Fruit fly (Drosophila melanogaster) Kc167 (cell line): ENCODE data around the gene CG46059.

ENCODE experiments used
- Myc ChIP-seq: fragments of >200 bp; optimal IDR thresholded peaks from 2 replicates; lab custom pipeline; 2017; ENCODE audit warnings: missing external identifiers
- Sin3A ChIP-seq: fragments of >200 bp; optimal IDR thresholded peaks from 2 replicates; lab custom pipeline; 2018; ENCODE audit warnings: missing external identifiers
- h ChIP-seq: fragments of >200 bp; optimal IDR thresholded peaks from 3 replicates; lab custom pipeline; 2018; ENCODE audit warnings: missing external identifiers
- insv ChIP-seq: fragments of >200 bp; optimal IDR thresholded peaks from 3 replicates; lab custom pipeline; 2018; ENCODE audit warnings: missing external identifiers
- psq ChIP-seq: fragments of >200 bp; optimal IDR thresholded peaks from 2 replicates; lab custom pipeline; 2017; ENCODE audit warnings: missing external identifiers
- ttk ChIP-seq: sonication (Bioruptor generic); optimal IDR thresholded peaks from 2 replicates; lab custom pipeline; 2017; ENCODE audit warnings: missing external identifiers

Gene CG46059

dm6 chr2L:19183687-19184086 is at the start of gene CG46059:
TSS of gene CG46059 (minus strand) at chr2L:19183787.
- no peak for TF ChIP-seq ttk (lab: Kevin White, UChicago)
- TF ChIP-seq psq = no peak
- TF ChIP-seq Sin3A (lab: Kevin White, UChicago) = no peak
- TF ChIP-seq insv = no peak
- TF ChIP-seq h (lab: Kevin White, UChicago) = no peak
- TF ChIP-seq Myc (lab: Kevin White, UChicago) = no peak

dm6 chr2L:19233300-19233699 is 49.7 kb upstream of the CG46059 start:
- TF ChIP-seq Myc (lab: Kevin White, UChicago) (no peak), Sin3A (lab: Kevin White, UChicago) (no peak), h (lab: Kevin White, UChicago) (no peak), psq (no peak), ttk (lab: Kevin White, UChicago) (no peak), insv (no peak)

- TF ChIP-seq Myc (lab: Kevin White, UChicago) (no peak), ttk (lab: Kevin White, UChicago) (no peak), insv (no peak), h (lab: Kevin White, UChicago) (no peak), Sin3A (lab: Kevin White, UChicago) (no peak), psq (no peak)
Measured at dm6 chr2L:19230518-19230917, 46.9 kb upstream of the CG46059 start.

- TF ChIP-seq insv (no peak), Sin3A (lab: Kevin White, UChicago) (no peak), h (lab: Kevin White, UChicago) (no peak), ttk (lab: Kevin White, UChicago) (no peak), Myc (lab: Kevin White, UChicago) (no peak), psq (no peak)
Measured at dm6 chr2L:19229059-19229458, 45.5 kb upstream of the CG46059 start.

- TF ChIP-seq Sin3A (lab: Kevin White, UChicago) (no peak), ttk (lab: Kevin White, UChicago) (no peak), Myc (lab: Kevin White, UChicago) (no peak), h (lab: Kevin White, UChicago) (no peak), insv (no peak), psq (no peak)
Measured at dm6 chr2L:19227656-19228055, 44.1 kb upstream of the CG46059 start.

- TF ChIP-seq h (lab: Kevin White, UChicago) (no peak), psq (no peak), Myc (lab: Kevin White, UChicago) (no peak), ttk (lab: Kevin White, UChicago) (no peak), insv (no peak), Sin3A (lab: Kevin White, UChicago) (no peak)
Measured at dm6 chr2L:19225984-19226914, 42.7 kb upstream of the CG46059 start.

- TF ChIP-seq Sin3A (lab: Kevin White, UChicago) = no peak
- TF ChIP-seq insv = no peak
- no peak for TF ChIP-seq ttk (lab: Kevin White, UChicago)
- TF ChIP-seq Myc (lab: Kevin White, UChicago) = no peak
- TF ChIP-seq h (lab: Kevin White, UChicago) = no peak
- TF ChIP-seq psq = no peak
Measured at dm6 chr2L:19222311-19222710, 38.7 kb upstream of the CG46059 start.

dm6 chr2L:19220036-19220612 is 36.5 kb upstream of the CG46059 start:
- no peak for TF ChIP-seq psq
- no peak for TF ChIP-seq h (lab: Kevin White, UChicago)
- no peak for TF ChIP-seq Myc (lab: Kevin White, UChicago)
- TF ChIP-seq Sin3A (lab: Kevin White, UChicago) = no peak
- TF ChIP-seq ttk (lab: Kevin White, UChicago) = no peak
- no peak for TF ChIP-seq insv

dm6 chr2L:19219473-19219872 is 35.9 kb upstream of the CG46059 start:
- no peak for TF ChIP-seq insv

dm6 chr2L:19217933-19218332 is 34.3 kb upstream of the CG46059 start:
- no peak for TF ChIP-seq Myc (lab: Kevin White, UChicago)
- no peak for TF ChIP-seq insv
- TF ChIP-seq h (lab: Kevin White, UChicago) = no peak
- TF ChIP-seq psq = no peak
- TF ChIP-seq Sin3A (lab: Kevin White, UChicago) = no peak
- no peak for TF ChIP-seq ttk (lab: Kevin White, UChicago)

- TF ChIP-seq Sin3A (lab: Kevin White, UChicago) = no peak
- TF ChIP-seq ttk (lab: Kevin White, UChicago) = no peak
- no peak for TF ChIP-seq insv
- no peak for TF ChIP-seq psq
- TF ChIP-seq h (lab: Kevin White, UChicago) = no peak
- no peak for TF ChIP-seq Myc (lab: Kevin White, UChicago)
Measured at dm6 chr2L:19212401-19212800, 28.8 kb upstream of the CG46059 start.

- TF ChIP-seq h (lab: Kevin White, UChicago) = no peak
- TF ChIP-seq insv = no peak
- no peak for TF ChIP-seq psq
- no peak for TF ChIP-seq Sin3A (lab: Kevin White, UChicago)
- no peak for TF ChIP-seq ttk (lab: Kevin White, UChicago)
- TF ChIP-seq Myc (lab: Kevin White, UChicago) = no peak
Measured at dm6 chr2L:19208874-19209273, 25.3 kb upstream of the CG46059 start.
